Worm (Caenorhabditis elegans) whole organism, young adult: ENCODE data around the gene drh-1.

Source experiments
- F10E7.11 ChIP-seq: sonication (generic microtip); optimal IDR thresholded peaks from 2 replicates; lab custom pipeline; 2017; ENCODE audit warnings: mild to moderate bottlenecking, missing genetic modification characterization, moderate library complexity, missing compliant biosample characterization
- F33H1.4 ChIP-seq: fragments of 200-800 bp; sonication (Bioruptor generic); IDR thresholded peaks from 2 replicates; pipeline ENCODE4 v1.3.6; 2022; ENCODE audit warnings: missing genetic modification reagents, missing genetic modification characterization, missing compliant biosample characterization
- F49E8.2 ChIP-seq: sonication (generic microtip); optimal IDR thresholded peaks from 3 replicates; lab custom pipeline; 2017; ENCODE audit warnings: missing genetic modification characterization, mild to moderate bottlenecking, missing compliant biosample characterization, antibody characterized with exemption, moderate library complexity; ENCODE audit not compliant: insufficient read depth
- F52B5.7 ChIP-seq: sonication (generic microtip); optimal IDR thresholded peaks from 2 replicates; lab custom pipeline; 2016; ENCODE audit warnings: mild to moderate bottlenecking, missing genetic modification characterization, missing compliant biosample characterization
- F55B11.4 ChIP-seq: sonication (generic microtip); optimal IDR thresholded peaks from 2 replicates; lab custom pipeline; 2016; ENCODE audit warnings: missing compliant biosample characterization, missing genetic modification characterization, borderline replicate concordance; ENCODE audit not compliant: insufficient read depth
- F57A8.1 ChIP-seq: fragments of 200-800 bp; sonication (Bioruptor generic); optimal IDR thresholded peaks from 2 replicates; lab custom pipeline; 2018; ENCODE audit warnings: mild to moderate bottlenecking, missing genetic modification characterization, moderate library complexity, missing compliant biosample characterization
- T26A5.8 ChIP-seq: sonication (generic microtip); optimal IDR thresholded peaks from 2 replicates; lab custom pipeline; 2016; ENCODE audit warnings: missing genetic modification characterization, missing compliant biosample characterization
- Y79H2A.3 ChIP-seq: fragments of 200-800 bp; sonication (Bioruptor generic); conservative IDR thresholded peaks from 2 replicates; pipeline ENCODE4 v1.3.6; 2022; ENCODE audit warnings: missing genetic modification reagents, missing genetic modification characterization, missing compliant biosample characterization
- ZK185.1 ChIP-seq: sonication (generic microtip); optimal IDR thresholded peaks from 2 replicates; lab custom pipeline; 2016; ENCODE audit warnings: mild to moderate bottlenecking, missing genetic modification characterization, missing compliant biosample characterization; ENCODE audit not compliant: poor library complexity, severe bottlenecking
- akir-1 ChIP-seq: fragments of 200-800 bp; sonication (Bioruptor generic); optimal IDR thresholded peaks from 2 replicates; lab custom pipeline; 2018; ENCODE audit warnings: mild to moderate bottlenecking, missing genetic modification characterization, moderate library complexity, missing compliant biosample characterization
- atf-7 ChIP-seq: sonication (generic microtip); optimal IDR thresholded peaks from 2 replicates; lab custom pipeline; 2017; ENCODE audit warnings: mild to moderate bottlenecking, missing genetic modification characterization, missing compliant biosample characterization
- attf-3 ChIP-seq: fragments of 200-800 bp; sonication (Bioruptor generic); conservative IDR thresholded peaks from 2 replicates; pipeline ENCODE4 v1.3.6; 2022; ENCODE audit warnings: missing genetic modification reagents, missing genetic modification characterization, missing compliant biosample characterization
- attf-6 ChIP-seq: fragments of 200-800 bp; sonication (Bioruptor generic); IDR thresholded peaks from 2 replicates; pipeline ENCODE4 v1.3.6; 2022; ENCODE audit warnings: missing genetic modification reagents, missing genetic modification characterization, missing compliant biosample characterization
- bed-1 ChIP-seq: fragments of 200-800 bp; sonication (Bioruptor generic); IDR thresholded peaks from 2 replicates; pipeline ENCODE4 v1.3.6; 2022; ENCODE audit warnings: missing genetic modification reagents, missing genetic modification characterization, missing compliant biosample characterization
- cebp-2 ChIP-seq: fragments of 200-800 bp; sonication (Bioruptor generic); IDR thresholded peaks from 2 replicates; pipeline ENCODE4 v1.3.6; 2022; ENCODE audit warnings: missing genetic modification characterization, missing compliant biosample characterization
- ceh-100 ChIP-seq: fragments of 200-800 bp; sonication (Bioruptor generic); IDR thresholded peaks from 2 replicates; pipeline ENCODE4 v1.3.6; 2022; ENCODE audit warnings: missing genetic modification reagents, missing genetic modification characterization, missing compliant biosample characterization
- ceh-27 ChIP-seq: fragments of 200-800 bp; sonication (Bioruptor generic); optimal IDR thresholded peaks from 2 replicates; lab custom pipeline; 2018; ENCODE audit warnings: mild to moderate bottlenecking, missing genetic modification characterization, moderate library complexity, missing compliant biosample characterization
- ceh-58 ChIP-seq: fragments of 200-800 bp; sonication (Bioruptor generic); IDR thresholded peaks from 2 replicates; pipeline ENCODE4 v1.3.6; 2022; ENCODE audit warnings: missing genetic modification characterization, missing compliant biosample characterization
- ceh-79 ChIP-seq: sonication (generic microtip); optimal IDR thresholded peaks from 2 replicates; lab custom pipeline; 2017; ENCODE audit warnings: mild to moderate bottlenecking, missing genetic modification characterization, missing compliant biosample characterization
- egl-18 ChIP-seq: fragments of 200-800 bp; sonication (Bioruptor generic); IDR thresholded peaks from 2 replicates; pipeline ENCODE4 v1.3.6; 2022; ENCODE audit warnings: missing genetic modification reagents, missing genetic modification characterization, missing compliant biosample characterization
- ekl-4 ChIP-seq: fragments of 200-800 bp; sonication (Bioruptor generic); IDR thresholded peaks from 2 replicates; pipeline ENCODE4 v1.3.6; 2022; ENCODE audit warnings: missing genetic modification reagents, missing genetic modification characterization, missing compliant biosample characterization
- gei-17 ChIP-seq: fragments of 200-800 bp; sonication (Bioruptor generic); optimal IDR thresholded peaks from 2 replicates; lab custom pipeline; 2018; ENCODE audit warnings: mild to moderate bottlenecking, missing genetic modification characterization, missing compliant biosample characterization
- him-1 ChIP-seq: sonication (generic microtip); optimal IDR thresholded peaks from 2 replicates; lab custom pipeline; 2016; ENCODE audit warnings: missing genotype, missing genetic modification reagents, missing genetic modification characterization, missing compliant biosample characterization
- hlh-12 ChIP-seq: sonication (generic microtip); optimal IDR thresholded peaks from 2 replicates; lab custom pipeline; 2016; ENCODE audit warnings: missing genetic modification characterization, missing compliant biosample characterization
- hsf-1 ChIP-seq: fragments of 200-800 bp; sonication (Bioruptor generic); IDR thresholded peaks from 2 replicates; pipeline ENCODE4 v1.3.6; 2022; ENCODE audit warnings: missing genetic modification reagents, missing genetic modification characterization, missing compliant biosample characterization
- lin-26 ChIP-seq: fragments of 200-800 bp; sonication (Bioruptor generic); IDR thresholded peaks from 2 replicates; pipeline ENCODE4 v1.3.6; 2022; ENCODE audit warnings: missing genetic modification reagents, missing genetic modification characterization, missing compliant biosample characterization
- lin-35 ChIP-seq, 3 experiments: fragments of 150-350 bp in 2 of 3; sonication (generic microtip) in 1 of 3; optimal IDR thresholded peaks; 2 replicates each; lab custom pipeline; 2014 to 2018; ENCODE audit warnings: missing biosample characterization in 3 of 3, missing genetic modification characterization in 3 of 3, missing genetic modification reagents in 3 of 3
- lir-1 ChIP-seq: fragments of 200-800 bp; sonication (Bioruptor generic); conservative IDR thresholded peaks from 2 replicates; pipeline ENCODE4 v1.3.6; 2022; ENCODE audit warnings: missing genetic modification reagents, missing genetic modification characterization, missing compliant biosample characterization
- lsl-1 ChIP-seq: fragments of 200-800 bp; sonication (Bioruptor generic); optimal IDR thresholded peaks from 2 replicates; lab custom pipeline; 2018; ENCODE audit warnings: mild to moderate bottlenecking, missing genetic modification characterization, moderate library complexity, missing compliant biosample characterization
- lsy-27 ChIP-seq: sonication (generic microtip); optimal IDR thresholded peaks from 2 replicates; lab custom pipeline; 2017; ENCODE audit warnings: missing genetic modification characterization, mild to moderate bottlenecking, missing compliant biosample characterization, antibody characterized with exemption, missing genotype, borderline replicate concordance; ENCODE audit not compliant: insufficient read depth
- madf-6 ChIP-seq: fragments of 200-800 bp; sonication (Bioruptor generic); IDR thresholded peaks from 2 replicates; pipeline ENCODE4 v1.3.6; 2022; ENCODE audit warnings: missing genetic modification reagents, missing genetic modification characterization, missing compliant biosample characterization
- mel-28 ChIP-seq: sonication (generic microtip); optimal IDR thresholded peaks from 2 replicates; lab custom pipeline; 2016; ENCODE audit warnings: borderline replicate concordance, mild to moderate bottlenecking, missing genetic modification characterization, missing compliant biosample characterization
- nfya-1 ChIP-seq: sonication (generic microtip); optimal IDR thresholded peaks from 2 replicates; lab custom pipeline; 2017; ENCODE audit warnings: antibody characterized with exemption, missing compliant biosample characterization, missing genetic modification characterization, borderline replicate concordance; ENCODE audit not compliant: insufficient read depth
- nhr-90 ChIP-seq: sonication (generic microtip); optimal IDR thresholded peaks from 2 replicates; lab custom pipeline; 2016; ENCODE audit warnings: missing genotype, mild to moderate bottlenecking, missing genetic modification characterization, missing compliant biosample characterization
- rcor-1 ChIP-seq: fragments of 200-800 bp; sonication (Bioruptor generic); IDR thresholded peaks from 2 replicates; pipeline ENCODE4 v1.3.6; 2022; ENCODE audit warnings: missing genetic modification reagents, missing genetic modification characterization, missing compliant biosample characterization
- rec-8 ChIP-seq, 2 experiments: sonication (generic microtip); optimal IDR thresholded peaks; 2 replicates each; lab custom pipeline; 2016; ENCODE audit warnings: mild to moderate bottlenecking in 2 of 2, missing genetic modification characterization in 2 of 2, missing genetic modification reagents in 2 of 2, missing genotype in 2 of 2, missing biosample characterization in 1 of 2, missing compliant biosample characterization in 1 of 2, moderate library complexity in 1 of 2
- repo-1 ChIP-seq: sonication (generic microtip); optimal IDR thresholded peaks from 2 replicates; lab custom pipeline; 2017; ENCODE audit warnings: mild to moderate bottlenecking, missing genetic modification characterization, missing compliant biosample characterization
- sea-2 ChIP-seq: fragments of 200-800 bp; sonication (Bioruptor generic); IDR thresholded peaks from 2 replicates; pipeline ENCODE4 v1.3.6; 2022; ENCODE audit warnings: missing genetic modification characterization, missing compliant biosample characterization
- snpc-3.4 ChIP-seq: sonication (generic microtip); optimal IDR thresholded peaks from 2 replicates; lab custom pipeline; 2017; ENCODE audit warnings: missing genetic modification characterization, mild to moderate bottlenecking, missing compliant biosample characterization, antibody characterized with exemption, moderate library complexity, missing genotype, missing genetic modification reagents
- sptf-2 ChIP-seq: fragments of 200-800 bp; sonication (Bioruptor generic); optimal IDR thresholded peaks from 2 replicates; lab custom pipeline; 2018; ENCODE audit warnings: mild to moderate bottlenecking, missing genetic modification characterization, missing compliant biosample characterization
- tbx-9 ChIP-seq: sonication (generic microtip); optimal IDR thresholded peaks from 2 replicates; lab custom pipeline; 2016; ENCODE audit warnings: borderline replicate concordance, missing genetic modification characterization, inconsistent platforms, missing compliant biosample characterization
- zfh-2 ChIP-seq: fragments of 200-800 bp; sonication (Bioruptor generic); conservative IDR thresholded peaks from 2 replicates; pipeline ENCODE4 v1.3.6; 2022; ENCODE audit warnings: missing genetic modification reagents, missing genetic modification characterization, missing compliant biosample characterization
- ztf-26 ChIP-seq: sonication (generic microtip); optimal IDR thresholded peaks from 2 replicates; lab custom pipeline; 2017; ENCODE audit warnings: missing genetic modification characterization, missing compliant biosample characterization
- ztf-3 ChIP-seq: fragments of 200-800 bp; sonication (Bioruptor generic); optimal IDR thresholded peaks from 2 replicates; lab custom pipeline; 2018; ENCODE audit warnings: mild to moderate bottlenecking, missing genetic modification characterization, missing compliant biosample characterization
- ztf-6 ChIP-seq: fragments of 200-800 bp; sonication (Bioruptor generic); IDR thresholded peaks from 2 replicates; pipeline ENCODE4 v1.3.6; 2022; ENCODE audit warnings: missing genetic modification reagents, missing genetic modification characterization, missing compliant biosample characterization

The drh-1 gene

DNA sequence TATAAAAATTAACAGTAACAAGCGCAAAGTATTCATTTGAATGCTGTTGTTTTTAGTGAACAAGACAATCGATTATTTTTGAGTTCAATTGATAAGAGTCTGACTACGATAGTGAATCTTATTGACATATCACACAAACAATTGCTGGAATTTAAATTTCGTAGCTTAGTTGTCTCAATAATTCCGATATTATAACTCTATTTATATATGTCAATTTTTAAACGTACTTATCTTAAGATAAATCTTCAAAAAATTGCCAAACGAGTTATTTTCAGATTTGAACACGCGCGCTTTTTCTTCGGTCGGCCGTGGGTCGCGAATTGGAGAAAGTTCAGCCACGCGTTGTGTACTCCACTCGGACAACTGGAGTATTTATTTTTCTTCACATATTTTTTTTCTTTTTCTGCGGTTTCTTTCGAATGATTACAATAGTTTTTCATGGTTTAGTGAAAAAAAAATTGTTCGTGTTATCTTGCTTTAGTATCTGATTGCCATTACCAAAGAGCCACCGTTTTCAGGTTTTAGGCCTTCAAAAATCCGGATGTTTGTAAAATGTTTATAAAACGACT, 18.6 kb upstream of the drh-1 start, which contains the start of the genes cest-5.1 and C01B10.9 (continued):
- no peak for TF ChIP-seq tbx-9 (tag; lab: Kevin White, UChicago)
- peak; percentile 60 for TF ChIP-seq ceh-27
- TF ChIP-seq rcor-1 (GFP tag; lab: Robert Waterston, UW) = 0 out of 2 replicates have a peak, but pooled peaks have one; percentile 44
- no peak for TF ChIP-seq egl-18 (GFP tag; lab: Robert Waterston, UW)
- TF ChIP-seq F10E7.11 (tag; lab: Kevin White, UChicago) = no peak
- TF ChIP-seq lin-35 (GFP tag; optimal IDR thresholded peaks at IDR 0.05; lab: Kevin White, UChicago) = peak in 2 of 3 experiments; percentile 18 to 86
- no peak for TF ChIP-seq rec-8 (tag; optimal IDR thresholded peaks at IDR 0.05; lab: Kevin White, UChicago)
- no peak for TF ChIP-seq ztf-3 (GFP tag; lab: Kevin White, UChicago)
- no peak for TF ChIP-seq nfya-1 (tag; lab: Kevin White, UChicago)
- no peak for TF ChIP-seq repo-1 (tag; lab: Kevin White, UChicago)
- no peak for TF ChIP-seq ceh-100 (GFP tag; lab: Robert Waterston, UW)
- TF ChIP-seq F57A8.1 = no peak
- TF ChIP-seq ztf-26 = no peak
- no peak for TF ChIP-seq T26A5.8 (tag; lab: Kevin White, UChicago)
- TF ChIP-seq mel-28 (tag; lab: Kevin White, UChicago) = no peak
- TF ChIP-seq cebp-2 (GFP tag; lab: Robert Waterston, UW) = no peak
- TF ChIP-seq bed-1 = no peak
- no peak for TF ChIP-seq F49E8.2 (tag; lab: Kevin White, UChicago)
- TF ChIP-seq atf-7 (tag; lab: Kevin White, UChicago) = no peak
- no peak for TF ChIP-seq F52B5.7 (tag; lab: Kevin White, UChicago)
- no peak for TF ChIP-seq hsf-1 (GFP tag; lab: Robert Waterston, UW)
- TF ChIP-seq gei-17 = no peak
- TF ChIP-seq ceh-79 (tag; lab: Kevin White, UChicago) = no peak
- no peak for TF ChIP-seq ekl-4 (GFP tag; lab: Robert Waterston, UW)
- TF ChIP-seq lsy-27 (tag; lab: Kevin White, UChicago) = no peak
- peak; percentile 58; the same call in 1 of the 2 replicates for TF ChIP-seq attf-3 (GFP tag; lab: Robert Waterston, UW)
- no peak for TF ChIP-seq hlh-12 (tag; lab: Kevin White, UChicago)
- no peak for TF ChIP-seq ztf-6 (GFP tag; lab: Robert Waterston, UW)
- no peak for TF ChIP-seq sptf-2 (GFP tag; lab: Kevin White, UChicago)
- TF ChIP-seq lin-26 (GFP tag; lab: Robert Waterston, UW) = no peak
- TF ChIP-seq lir-1 = peak; percentile 45; the same call in 1 of the 2 replicates
- no peak for TF ChIP-seq lsl-1 (GFP tag; lab: Kevin White, UChicago)
- peak; percentile 83 for TF ChIP-seq ZK185.1 (tag; lab: Kevin White, UChicago)
- TF ChIP-seq sea-2 (GFP tag; lab: Robert Waterston, UW) = no peak
- peak; percentile 53; the same call in 1 of the 2 replicates for TF ChIP-seq attf-6 (GFP tag; lab: Robert Waterston, UW)
- no peak for TF ChIP-seq nhr-90 (tag; lab: Kevin White, UChicago)
- no peak for TF ChIP-seq him-1
- TF ChIP-seq ceh-58 = no peak
- no peak for TF ChIP-seq akir-1 (GFP tag; lab: Kevin White, UChicago)
- TF ChIP-seq snpc-3.4 (tag; lab: Kevin White, UChicago) = peak; percentile 50
- TF ChIP-seq Y79H2A.3 (GFP tag; lab: Robert Waterston, UW) = no peak
- no peak for TF ChIP-seq F55B11.4 (tag; lab: Kevin White, UChicago)
- TF ChIP-seq madf-6 (GFP tag; lab: Robert Waterston, UW) = no peak
- no peak for TF ChIP-seq zfh-2
- TF ChIP-seq F33H1.4 = no peak; the same call in none of the 2 replicates
